Worm (Caenorhabditis elegans): ENCODE results near the gene eif-2Bdelta.

DNA sequence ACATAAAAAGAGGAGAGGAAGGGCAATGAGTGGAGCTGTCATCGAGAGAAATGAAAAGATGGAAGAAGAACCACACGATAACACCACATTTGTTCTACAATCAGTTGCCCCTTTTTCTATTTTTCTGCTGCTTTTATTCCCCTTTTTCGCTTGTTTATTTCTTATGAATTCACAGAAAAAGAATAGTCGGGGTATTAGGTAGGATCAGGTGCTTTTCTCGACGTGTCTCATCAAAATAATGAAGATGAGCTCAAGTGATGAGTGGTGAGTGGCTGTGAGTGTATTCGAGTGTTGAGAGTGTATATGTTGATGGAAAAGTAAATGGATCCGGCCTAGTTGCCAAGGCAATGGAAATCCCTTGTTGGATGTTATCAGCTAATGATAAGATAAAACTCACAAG, 28.1 kb upstream of the eif-2Bdelta start:
- no peak for TF ChIP-seq mdl-1 (tag; optimal IDR thresholded peaks at IDR 0.05)
- no peak for TF ChIP-seq fos-1 (tag; optimal IDR thresholded peaks at IDR 0.05)
